Worm (Caenorhabditis elegans) whole organism, L4 larva: ENCODE data around the gene pars-1.

Experiments used
- D1046.2 ChIP-seq: fragments of 200-800 bp; sonication (Bioruptor generic); IDR thresholded peaks from 2 replicates; pipeline ENCODE4 v1.3.6; 2022; ENCODE audit warnings: missing genetic modification characterization, missing compliant biosample characterization
- F37D6.2 ChIP-seq: sonication (generic microtip); optimal IDR thresholded peaks from 2 replicates; lab custom pipeline; 2016; ENCODE audit warnings: mild to moderate bottlenecking, missing genetic modification characterization, missing compliant biosample characterization
- F49E8.2 ChIP-seq: sonication (generic microtip); optimal IDR thresholded peaks from 2 replicates; lab custom pipeline; 2016; ENCODE audit warnings: missing compliant biosample characterization, mild to moderate bottlenecking, missing genetic modification characterization, borderline replicate concordance
- T20F7.1 ChIP-seq: fragments of 200-800 bp; sonication (Bioruptor generic); optimal IDR thresholded peaks from 2 replicates; lab custom pipeline; 2018; ENCODE audit warnings: mild to moderate bottlenecking, missing genetic modification characterization, missing compliant biosample characterization
- aha-1 ChIP-seq: fragments of 150-350 bp; peaks from one replicate; lab custom pipeline; 2014; ENCODE audit warnings: missing biosample characterization, missing genetic modification characterization
- aly-2 ChIP-seq: sonication (generic microtip); optimal IDR thresholded peaks from 2 replicates; lab custom pipeline; 2018; ENCODE audit warnings: missing biosample characterization, missing genetic modification characterization
- attf-4 ChIP-seq: sonication (generic microtip); optimal IDR thresholded peaks from 3 replicates; lab custom pipeline; 2017; ENCODE audit warnings: missing biosample characterization, missing genetic modification characterization
- ceh-20 ChIP-seq: fragments of 200-800 bp; sonication (Bioruptor generic); IDR thresholded peaks from 2 replicates; pipeline ENCODE4 v1.3.6; 2022; ENCODE audit warnings: missing genetic modification reagents, missing genetic modification characterization, missing compliant biosample characterization
- ceh-28 ChIP-seq: fragments of 150-350 bp; optimal IDR thresholded peaks from 2 replicates; lab custom pipeline; 2014; ENCODE audit warnings: missing biosample characterization, missing genetic modification reagents, missing genetic modification characterization
- ceh-32 ChIP-seq: sonication (generic microtip); optimal IDR thresholded peaks from 2 replicates; lab custom pipeline; 2016; ENCODE audit warnings: mild to moderate bottlenecking, missing genetic modification characterization, missing compliant biosample characterization; ENCODE audit not compliant: poor library complexity
- ceh-82 ChIP-seq: sonication (generic microtip); optimal IDR thresholded peaks from 2 replicates; lab custom pipeline; 2017; ENCODE audit warnings: missing biosample characterization, missing genetic modification characterization
- ces-1 ChIP-seq: fragments of 150-350 bp; sonication (generic microtip); optimal IDR thresholded peaks from 4 replicates; lab custom pipeline; 2014; ENCODE audit warnings: missing biosample characterization, missing genetic modification reagents, missing genetic modification characterization
- cey-2 ChIP-seq: sonication (generic microtip); optimal IDR thresholded peaks from 3 replicates; lab custom pipeline; 2017; ENCODE audit warnings: missing genetic modification characterization, mild to moderate bottlenecking, missing compliant biosample characterization, antibody characterized with exemption, borderline replicate concordance; ENCODE audit not compliant: insufficient read depth
- ctbp-1 ChIP-seq: fragments of 200-800 bp; sonication (Bioruptor generic); IDR thresholded peaks from 2 replicates; pipeline ENCODE4 v1.3.6; 2022; ENCODE audit warnings: missing genetic modification reagents, missing genetic modification characterization, missing compliant biosample characterization
- daf-16 ChIP-seq, 3 experiments: sonication (generic microtip); optimal IDR thresholded peaks; 2 replicates each; lab custom pipeline; 2016 to 2017; ENCODE audit warnings: missing genetic modification characterization in 3 of 3, missing genetic modification reagents in 3 of 3, mild to moderate bottlenecking in 2 of 3, missing compliant biosample characterization in 2 of 3, missing biosample characterization in 1 of 3, moderate library complexity in 1 of 3
- daf-19 ChIP-seq: fragments of 200-800 bp; sonication (Bioruptor generic); conservative IDR thresholded peaks from 2 replicates; pipeline ENCODE4 v1.3.6; 2022; ENCODE audit warnings: missing genetic modification characterization, missing compliant biosample characterization
- dmd-8 ChIP-seq: fragments of 200-800 bp; sonication (Bioruptor generic); IDR thresholded peaks from 2 replicates; pipeline ENCODE4 v1.3.6; 2022; ENCODE audit warnings: missing genetic modification characterization, missing compliant biosample characterization
- dmd-9 ChIP-seq: fragments of 200-800 bp; sonication (Bioruptor generic); IDR thresholded peaks from 2 replicates; pipeline ENCODE4 v1.3.6; 2022; ENCODE audit warnings: missing genetic modification reagents, missing genetic modification characterization, missing compliant biosample characterization
- egl-27 ChIP-seq: sonication (generic microtip); optimal IDR thresholded peaks from 3 replicates; lab custom pipeline; 2017; ENCODE audit warnings: missing biosample characterization, missing genetic modification reagents, missing genetic modification characterization
- fos-1 ChIP-seq: fragments of 150-350 bp; optimal IDR thresholded peaks from 2 replicates; lab custom pipeline; 2014; ENCODE audit warnings: missing biosample characterization, missing genetic modification characterization
- hif-1 ChIP-seq, 2 experiments: sonication (generic microtip); optimal IDR thresholded peaks; 2 replicates each; lab custom pipeline; 2016 to 2017; ENCODE audit warnings: missing compliant biosample characterization in 2 of 2, missing genetic modification characterization in 2 of 2, missing genetic modification reagents in 2 of 2, missing genotype in 2 of 2, mild to moderate bottlenecking in 1 of 2
- hlh-11 ChIP-seq: fragments of 200-800 bp; sonication (Bioruptor generic); optimal IDR thresholded peaks from 2 replicates; lab custom pipeline; 2018; ENCODE audit warnings: mild to moderate bottlenecking, missing genetic modification characterization, missing compliant biosample characterization
- jun-1 ChIP-seq: fragments of 150-350 bp; optimal IDR thresholded peaks from 2 replicates; lab custom pipeline; 2014; ENCODE audit warnings: missing biosample characterization, missing genetic modification reagents, missing genetic modification characterization
- lim-7 ChIP-seq: fragments of 200-800 bp; sonication (Bioruptor generic); IDR thresholded peaks from 2 replicates; pipeline ENCODE4 v1.3.6; 2022; ENCODE audit warnings: missing genetic modification characterization, missing compliant biosample characterization
- lin-1 ChIP-seq: fragments of 200-800 bp; sonication (Bioruptor generic); IDR thresholded peaks from 2 replicates; pipeline ENCODE4 v1.3.6; 2022; ENCODE audit warnings: missing genetic modification reagents, missing genetic modification characterization, missing compliant biosample characterization
- lsy-2 ChIP-seq, 2 experiments: fragments of 150-350 bp in 1 of 2; sonication (generic microtip) in 1 of 2; optimal IDR thresholded peaks; 2 replicates each; lab custom pipeline; 2014 to 2017; ENCODE audit warnings: missing biosample characterization in 2 of 2, missing genetic modification characterization in 2 of 2
- nhr-111 ChIP-seq: fragments of 200-800 bp; sonication (Bioruptor generic); optimal IDR thresholded peaks from 2 replicates; lab custom pipeline; 2018; ENCODE audit warnings: mild to moderate bottlenecking, missing genetic modification characterization, missing compliant biosample characterization
- nhr-237 ChIP-seq: sonication (generic microtip); optimal IDR thresholded peaks from 2 replicates; lab custom pipeline; 2017; ENCODE audit warnings: missing biosample characterization, missing genetic modification characterization
- nhr-28 ChIP-seq: fragments of 150-350 bp; optimal IDR thresholded peaks from 2 replicates; lab custom pipeline; 2014; ENCODE audit warnings: missing biosample characterization, missing genetic modification characterization
- nhr-76 ChIP-seq: fragments of 150-350 bp; optimal IDR thresholded peaks from 2 replicates; lab custom pipeline; 2014; ENCODE audit warnings: missing biosample characterization, missing genetic modification characterization
- nhr-77 ChIP-seq: fragments of 150-350 bp; optimal IDR thresholded peaks from 2 replicates; lab custom pipeline; 2014; ENCODE audit warnings: missing biosample characterization, missing genetic modification characterization
- pha-4 ChIP-seq, 2 experiments: fragments of 150-350 bp in 1 of 2; fragments of 200-800 bp in 1 of 2; sonication (Bioruptor generic) in 1 of 2; IDR thresholded peaks in 1 of 2; optimal IDR thresholded peaks in 1 of 2; 2 replicates each; pipeline versions ENCODE4 v1.3.6 to Lab custom; 2014 to 2022; ENCODE audit warnings: missing genetic modification characterization in 2 of 2, missing genetic modification reagents in 2 of 2, missing biosample characterization in 1 of 2, missing compliant biosample characterization in 1 of 2
- rbr-2 ChIP-seq: sonication (generic microtip); optimal IDR thresholded peaks from 2 replicates; lab custom pipeline; 2016; ENCODE audit warnings: missing genotype, missing genetic modification characterization, missing compliant biosample characterization
- sdz-12 ChIP-seq: fragments of 200-800 bp; sonication (Bioruptor generic); optimal IDR thresholded peaks from 2 replicates; lab custom pipeline; 2018; ENCODE audit warnings: mild to moderate bottlenecking, missing genetic modification characterization, missing compliant biosample characterization
- set-16 ChIP-seq: fragments of 200-800 bp; sonication (Bioruptor generic); IDR thresholded peaks from 2 replicates; pipeline ENCODE4 v1.3.6; 2022; ENCODE audit warnings: missing genetic modification reagents, missing genetic modification characterization, missing compliant biosample characterization
- snpc-4 ChIP-seq: fragments of 150-350 bp; optimal IDR thresholded peaks from 2 replicates; lab custom pipeline; 2014; ENCODE audit warnings: missing biosample characterization, missing genetic modification characterization
- spr-1 ChIP-seq: sonication (generic microtip); optimal IDR thresholded peaks from 2 replicates; lab custom pipeline; 2016; ENCODE audit warnings: mild to moderate bottlenecking, missing genetic modification characterization, missing compliant biosample characterization
- spr-3 ChIP-seq: fragments of 200-800 bp; sonication (Bioruptor generic); optimal IDR thresholded peaks from 2 replicates; lab custom pipeline; 2018; ENCODE audit warnings: mild to moderate bottlenecking, missing genetic modification characterization, missing compliant biosample characterization
- tag-97 ChIP-seq: fragments of 200-800 bp; sonication (Bioruptor generic); IDR thresholded peaks from 2 replicates; pipeline ENCODE4 v1.3.6; 2022; ENCODE audit warnings: missing genetic modification characterization, missing compliant biosample characterization
- unc-130 ChIP-seq: sonication (generic microtip); optimal IDR thresholded peaks from 2 replicates; lab custom pipeline; 2016; ENCODE audit warnings: missing genetic modification reagents, missing genetic modification characterization, missing compliant biosample characterization
- unc-39 ChIP-seq: sonication (generic microtip); optimal IDR thresholded peaks from 2 replicates; lab custom pipeline; 2017; ENCODE audit warnings: missing biosample characterization, missing genetic modification characterization
- unc-62 ChIP-seq, 3 experiments: fragments of 150-350 bp in 1 of 3; sonication (generic microtip); optimal IDR thresholded peaks in 2 of 3; peaks in 1 of 3; 1 replicate in 1 of 3; 2 replicates in 2 of 3; lab custom pipeline; 2014 to 2017; ENCODE audit warnings: missing biosample characterization in 3 of 3, missing genetic modification characterization in 3 of 3, missing genetic modification reagents in 3 of 3, missing genotype in 1 of 3
- zag-1 ChIP-seq: fragments of 150-350 bp; optimal IDR thresholded peaks from 2 replicates; lab custom pipeline; 2014; ENCODE audit warnings: missing biosample characterization, missing genetic modification characterization
- zfp-3 ChIP-seq: fragments of 200-800 bp; sonication (Bioruptor generic); conservative IDR thresholded peaks from 2 replicates; pipeline ENCODE4 v1.3.6; 2022; ENCODE audit warnings: missing genetic modification reagents, missing genetic modification characterization, missing compliant biosample characterization
- zip-11 ChIP-seq: fragments of 200-800 bp; sonication (Bioruptor generic); IDR thresholded peaks from 2 replicates; pipeline ENCODE4 v1.3.6; 2022; ENCODE audit warnings: missing genetic modification characterization, missing compliant biosample characterization
- ztf-11 ChIP-seq: fragments of 150-350 bp; optimal IDR thresholded peaks from 2 replicates; lab custom pipeline; 2014; ENCODE audit warnings: missing biosample characterization, missing genetic modification characterization

Gene pars-1

ce11 chrIII:7203130-7203775, 35.6 kb upstream of the pars-1 start (continued):
- TF ChIP-seq daf-16 (GFP tag; optimal IDR thresholded peaks at IDR 0.05; lab: Kevin White, UChicago), result no peak
- TF ChIP-seq daf-16 (tag; optimal IDR thresholded peaks at IDR 0.05; lab: Kevin White, UChicago), result no peak
- TF ChIP-seq lim-7 (GFP tag; lab: Robert Waterston, UW), result no peak
- TF ChIP-seq, all 104 proteins: peak for 10

DNA sequence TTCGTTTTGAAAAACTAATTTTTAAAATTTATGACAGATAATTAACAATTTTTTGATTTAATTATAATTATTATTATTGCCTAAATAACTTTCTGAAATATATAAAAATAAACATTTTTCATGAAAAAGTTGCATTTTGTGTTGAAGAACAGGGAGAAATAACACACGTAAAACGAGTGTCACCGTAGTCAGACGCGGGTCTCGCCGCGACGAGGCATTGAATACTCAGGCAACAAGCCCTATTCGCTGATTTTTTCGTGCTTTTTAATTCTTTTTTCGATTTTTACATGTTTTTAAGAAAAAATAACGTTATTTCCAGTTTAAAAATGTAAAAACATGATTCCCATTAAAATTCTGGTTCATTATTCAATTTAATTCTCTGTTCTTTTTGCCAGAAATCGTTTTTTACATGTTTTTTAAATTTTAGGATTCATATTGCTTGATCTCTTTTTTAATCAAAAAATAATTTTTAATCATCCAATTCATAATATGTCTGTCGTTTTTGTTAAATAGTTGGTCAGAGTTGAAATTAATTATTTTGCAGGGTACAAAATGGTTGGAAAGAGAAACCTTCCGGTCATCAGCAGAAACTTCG, 30.8 kb upstream of the pars-1 start, which contains the start of gene rpl-6:
TSS of gene rpl-6 (plus strand) at position 545 of the 595 bp plus-strand sequence.
- TF ChIP-seq set-16 (GFP tag; lab: Robert Waterston, UW) (no peak), F37D6.2 (tag; lab: Kevin White, UChicago) (peak; percentile 46), hif-1 (tag; optimal IDR thresholded peaks at IDR 0.05; lab: Kevin White, UChicago) (peak in 1 of 2 experiments; percentile 82), ceh-28 (tag; lab: Kevin White, UChicago) (no peak), egl-27 (peak; percentile 23), F49E8.2 (tag; lab: Kevin White, UChicago) (no peak), ceh-20 (GFP tag; lab: Robert Waterston, UW) (peak; percentile 27; the same call in 1 of the 2 replicates), attf-4 (tag; lab: Kevin White, UChicago) (no peak), ctbp-1 (peak; percentile 46; the same call in 1 of the 2 replicates), nhr-237 (tag; lab: Kevin White, UChicago) (no peak), jun-1 (tag; lab: Kevin White, UChicago) (no peak), ces-1 (GFP tag; lab: Kevin White, UChicago) (no peak), fos-1 (no peak), ceh-32 (tag; lab: Kevin White, UChicago) (no peak), tag-97 (no peak), T20F7.1 (peak; percentile 87), cey-2 (tag; lab: Kevin White, UChicago) (no peak), zip-11 (GFP tag; lab: Robert Waterston, UW) (no peak), unc-62 (GFP tag; optimal IDR thresholded peaks at IDR 0.05 in 1 of 2; lab: Kevin White, UChicago) (no peak), unc-62 (tag; optimal IDR thresholded peaks at IDR 0.05; lab: Kevin White, UChicago) (no peak), D1046.2 (GFP tag; lab: Robert Waterston, UW) (peak; percentile 99), unc-39 (tag; lab: Kevin White, UChicago) (no peak), ztf-11 (tag; lab: Kevin White, UChicago) (no peak), lim-7 (GFP tag; lab: Robert Waterston, UW) (0 out of 2 replicates have a peak, but pooled peaks have one; percentile 17), aly-2 (tag; lab: Kevin White, UChicago) (no peak), lsy-2 (tag; optimal IDR thresholded peaks at IDR 0.05; lab: Kevin White, UChicago) (peak; percentile 98 to 100), zfp-3 (GFP tag; lab: Robert Waterston, UW) (peak; percentile 66; the same call in 1 of the 2 replicates), hlh-11 (peak; percentile 74), daf-19 (GFP tag; lab: Robert Waterston, UW) (peak; percentile 37; the same call in 1 of the 2 replicates), spr-3 (GFP tag; lab: Kevin White, UChicago) (no peak), snpc-4 (tag; lab: Kevin White, UChicago) (peak; percentile 25), nhr-77 (tag; lab: Kevin White, UChicago) (peak; percentile 95), sdz-12 (no peak), aha-1 (tag; lab: Kevin White, UChicago) (peak; percentile 99), spr-1 (tag; lab: Kevin White, UChicago) (peak; percentile 56), lin-1 (GFP tag; lab: Robert Waterston, UW) (no peak), unc-130 (GFP tag; lab: Kevin White, UChicago) (peak; percentile 41), dmd-9 (GFP tag; lab: Robert Waterston, UW) (peak; percentile 85), nhr-28 (tag; lab: Kevin White, UChicago) (peak; percentile 88), dmd-8 (GFP tag; lab: Robert Waterston, UW) (no peak), nhr-76 (tag; lab: Kevin White, UChicago) (no peak), zag-1 (tag; lab: Kevin White, UChicago) (no peak), rbr-2 (peak; percentile 79), ceh-82 (tag; lab: Kevin White, UChicago) (no peak), pha-4 (GFP tag; IDR thresholded peaks at IDR 0.05; lab: Robert Waterston, UW) (peak; percentile 24; the same call in 1 of the 2 replicates), pha-4 (tag; optimal IDR thresholded peaks at IDR 0.05; lab: Kevin White, UChicago) (peak; percentile 86), nhr-111 (GFP tag; lab: Kevin White, UChicago) (no peak)
